Worm (Caenorhabditis elegans): ENCODE results near the gene Y43F8B.15.

The Y43F8B.15 gene

DNA sequence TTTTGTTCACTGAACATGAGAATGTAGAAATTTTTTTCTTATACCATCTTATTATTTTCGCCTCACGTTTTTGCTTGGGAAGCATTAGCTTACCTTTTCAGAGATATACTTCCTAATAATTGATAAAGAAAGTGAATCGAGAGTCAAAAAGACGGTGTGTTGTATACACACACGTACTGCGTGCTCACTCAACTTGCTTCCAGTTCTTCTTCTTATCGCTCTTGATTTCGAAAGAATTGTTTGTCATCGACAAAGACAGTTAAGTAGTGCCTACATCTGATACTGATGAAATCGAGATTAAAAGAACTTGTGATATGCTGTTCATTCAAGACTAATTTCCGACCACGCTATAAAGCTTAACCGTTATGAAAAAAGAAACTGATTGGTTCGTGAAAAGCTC is 51.3 kb downstream of the Y43F8B.15 start, which contains the start of gene C25F9.5:
Gene C25F9.5, minus strand, starts transcription at position 195 of the 400 bp plus-strand sequence.
- TF ChIP-seq ceh-19 (GFP tag; optimal IDR thresholded peaks at IDR 0.05) = no peak
- TF ChIP-seq che-1 (tag; optimal IDR thresholded peaks at IDR 0.05) = no peak
- TF ChIP-seq ahr-1 (tag; optimal IDR thresholded peaks at IDR 0.05) = no peak
- TF ChIP-seq npax-4 (tag; optimal IDR thresholded peaks at IDR 0.05) = no peak
- no peak for TF ChIP-seq sox-4 (tag; optimal IDR thresholded peaks at IDR 0.05)
- TF ChIP-seq hlh-13 (GFP tag; optimal IDR thresholded peaks at IDR 0.05) = no peak
- TF ChIP-seq eyg-1 (tag; optimal IDR thresholded peaks at IDR 0.05) = no peak
- no peak for TF ChIP-seq ceh-48 (tag; optimal IDR thresholded peaks at IDR 0.05)
- no peak for TF ChIP-seq ceh-22 (tag; optimal IDR thresholded peaks at IDR 0.05)
- no peak for TF ChIP-seq elt-4 (tag; optimal IDR thresholded peaks at IDR 0.05)
- no peak for TF ChIP-seq lim-6 (tag; optimal IDR thresholded peaks at IDR 0.05)
